Fruit fly (Drosophila melanogaster): Measurements from ENCODE around the gene CG1750.

The CG1750 gene

dm6 chr3R:31252093-31252962 is 2.4 kb downstream of the CG1750 start, which contains the start of the genes qless and mRpL32 (continued):
- TF ChIP-seq gfzf (GFP tag; optimal IDR thresholded peaks at IDR 0.05): peak; percentile 49
- TF ChIP-seq seq (GFP tag; IDR thresholded peaks at IDR 0.05): no peak
- TF ChIP-seq HLH3B (GFP tag; IDR thresholded peaks at IDR 0.05): peak; percentile 65
- TF ChIP-seq odd (GFP tag; optimal IDR thresholded peaks at IDR 0.05): peak; percentile 26
- peak; percentile 77 for TF ChIP-seq ase (GFP tag; IDR thresholded peaks at IDR 0.05)
- TF ChIP-seq crol (GFP tag; IDR thresholded peaks at IDR 0.05): no peak
- no peak for TF ChIP-seq CG11398 (GFP tag; optimal IDR thresholded peaks at IDR 0.05)
- peak; percentile 27; the same call in 1 of the 3 replicates for TF ChIP-seq CG11560 (tag; IDR thresholded peaks at IDR 0.05)
- no peak for TF ChIP-seq CG2678 (tag; optimal IDR thresholded peaks at IDR 0.05)
- no peak for TF ChIP-seq yki (optimal IDR thresholded peaks at IDR 0.05)
- peak; percentile 40 for TF ChIP-seq CG13775 (GFP tag; optimal IDR thresholded peaks at IDR 0.05)
- TF ChIP-seq Taf1 (GFP tag; IDR thresholded peaks at IDR 0.05): peak; percentile 79
- no peak for TF ChIP-seq CG15269 (tag; optimal IDR thresholded peaks at IDR 0.05)
- TF ChIP-seq CG42726 (GFP tag; IDR thresholded peaks at IDR 0.05; ENCODE audit: partially characterized antibody): no peak
- TF ChIP-seq CG17328 (GFP tag; IDR thresholded peaks at IDR 0.05): peak; percentile 41; the same call in 1 of the 2 replicates
- TF ChIP-seq grau (tag; optimal IDR thresholded peaks at IDR 0.05): peak; percentile 30
- TF ChIP-seq wor (GFP tag; IDR thresholded peaks at IDR 0.05): no peak
- peak; percentile 28 for TF ChIP-seq Fer1 (GFP tag; optimal IDR thresholded peaks at IDR 0.05)
- no peak for TF ChIP-seq tna (GFP tag; IDR thresholded peaks at IDR 0.05; ENCODE audit: partially characterized antibody)
- no peak for TF ChIP-seq HHEX (GFP tag; optimal IDR thresholded peaks at IDR 0.05)
- no peak for TF ChIP-seq Myb (GFP tag; optimal IDR thresholded peaks at IDR 0.05)
- TF ChIP-seq Hmr (GFP tag; optimal IDR thresholded peaks at IDR 0.05): no peak
- TF ChIP-seq dmrt11E (tag; optimal IDR thresholded peaks at IDR 0.05): no peak
- peak; percentile 76 for TF ChIP-seq CG33213 (GFP tag; optimal IDR thresholded peaks at IDR 0.05)
- no peak for TF ChIP-seq twi (tag; optimal IDR thresholded peaks at IDR 0.05)
- peak; percentile 36 for TF ChIP-seq vfl (GFP tag; optimal IDR thresholded peaks at IDR 0.05)
- no peak for TF ChIP-seq hkb (optimal IDR thresholded peaks at IDR 0.05)
- peak; percentile 80 for TF ChIP-seq hkb (GFP tag; IDR thresholded peaks at IDR 0.05)
- TF ChIP-seq dpn (GFP tag; optimal IDR thresholded peaks at IDR 0.05): peak; percentile 45 to 68
- TF ChIP-seq salm (tag; optimal IDR thresholded peaks at IDR 0.05): no peak
- no peak for TF ChIP-seq ash1 (GFP tag; optimal IDR thresholded peaks at IDR 0.05)
- peak; percentile 86 for TF ChIP-seq gro (GFP tag; optimal IDR thresholded peaks at IDR 0.05)
- peak; percentile 60 for TF ChIP-seq CG10366 (GFP tag; IDR thresholded peaks at IDR 0.05)
- TF ChIP-seq Ets65A (GFP tag): peak; percentile 95
- peak; percentile 60 for TF ChIP-seq Drgx (GFP tag; IDR thresholded peaks at IDR 0.05)
- no peak for TF ChIP-seq CG12744 (GFP tag; optimal IDR thresholded peaks at IDR 0.05)
- TF ChIP-seq CG13624 (GFP tag; optimal IDR thresholded peaks at IDR 0.05): peak; percentile 41
- no peak for TF ChIP-seq Nf-YC (tag; optimal IDR thresholded peaks at IDR 0.05)
- no peak for TF ChIP-seq en (GFP tag; optimal IDR thresholded peaks at IDR 0.05)
- peak; percentile 26 for TF ChIP-seq Bdp1 (GFP tag; optimal IDR thresholded peaks at IDR 0.05)
- TF ChIP-seq CG31224 (GFP tag; IDR thresholded peaks at IDR 0.05): peak; percentile 71
- TF ChIP-seq sim (GFP tag; IDR thresholded peaks at IDR 0.05): 0 out of 2 replicates have a peak, but pooled peaks have one; percentile 36
- no peak for TF ChIP-seq MTF-1 (GFP tag; optimal IDR thresholded peaks at IDR 0.05; ENCODE audit: borderline replicate concordance)
- peak; percentile 58 for TF ChIP-seq sug (tag; optimal IDR thresholded peaks at IDR 0.05)
- peak; percentile 46 for TF ChIP-seq caup (GFP tag; optimal IDR thresholded peaks at IDR 0.05; ENCODE audit: severe bottlenecking)
- TF ChIP-seq Dref (GFP tag; IDR thresholded peaks at IDR 0.05): peak; percentile 59
- peak; percentile 68 for TF ChIP-seq CG1024 (GFP tag; IDR thresholded peaks at IDR 0.05)
- TF ChIP-seq sc (optimal IDR thresholded peaks at IDR 0.05): no peak
- TF ChIP-seq sc (GFP tag; optimal IDR thresholded peaks at IDR 0.05): no peak
- peak; percentile 42 for TF ChIP-seq eyg (GFP tag; optimal IDR thresholded peaks at IDR 0.05)
- TF ChIP-seq wdn (GFP tag; IDR thresholded peaks at IDR 0.05): no peak

Measured in whole organism, embryonic.